Worm (Caenorhabditis elegans): ENCODE results near the gene C26F1.3.

The C26F1.3 gene

DNA sequence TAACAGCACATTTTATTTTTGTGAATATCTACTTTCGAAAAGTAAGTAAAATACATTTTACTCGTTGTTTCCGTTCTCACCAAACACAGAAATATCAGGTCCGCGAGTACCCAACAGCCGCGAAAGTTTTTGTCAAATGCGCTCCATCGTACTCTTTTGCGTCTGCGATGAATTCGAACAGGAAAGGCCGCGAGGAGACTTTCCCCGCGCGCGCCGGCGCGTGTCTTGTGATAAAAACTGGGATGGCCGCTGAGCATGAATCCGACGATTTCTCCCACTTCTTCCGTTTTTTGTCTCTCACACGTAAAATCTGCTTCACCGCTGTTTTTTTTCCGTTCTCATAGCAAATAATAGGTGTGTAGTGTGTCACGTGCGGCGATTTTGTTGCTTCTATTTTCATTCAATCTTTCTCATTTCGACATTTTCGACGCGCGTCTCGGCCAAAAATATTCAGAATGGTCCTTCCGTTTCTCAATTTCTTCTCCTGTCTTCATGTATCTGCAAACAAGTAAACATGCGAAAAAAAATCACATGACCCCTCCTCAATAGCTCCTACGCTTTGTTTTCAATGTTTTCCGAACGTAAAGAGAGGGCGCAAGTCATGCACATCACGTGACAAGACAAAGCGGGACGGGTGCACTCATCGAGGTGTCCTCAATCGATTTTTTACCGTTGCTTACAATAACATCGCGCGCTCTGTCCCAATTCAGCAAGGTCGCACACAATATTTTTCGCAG is 27.1 kb downstream of the C26F1.3 start, which contains the start of gene uvs-1 (continued):
- TF ChIP-seq F23B12.7 (tag; optimal IDR thresholded peaks at IDR 0.05; ENCODE audit: insufficient read depth) = no peak
- no peak for TF ChIP-seq cebp-2 (GFP tag; IDR thresholded peaks at IDR 0.05)
- TF ChIP-seq mxl-1 (tag; optimal IDR thresholded peaks at IDR 0.05) = no peak
- TF ChIP-seq xnd-1 (tag; optimal IDR thresholded peaks at IDR 0.05) = peak; percentile 58
- TF ChIP-seq ceh-91 (GFP tag; IDR thresholded peaks at IDR 0.05) = peak; percentile 71
- TF ChIP-seq akir-1 (GFP tag; optimal IDR thresholded peaks at IDR 0.05) = no peak
- TF ChIP-seq attf-5 (GFP tag; optimal IDR thresholded peaks at IDR 0.05) = peak; percentile 75
- no peak for TF ChIP-seq lin-40 (tag; optimal IDR thresholded peaks at IDR 0.05)
- TF ChIP-seq pha-4 (tag; optimal IDR thresholded peaks at IDR 0.05) = no peak
- no peak for TF ChIP-seq gei-17 (GFP tag; optimal IDR thresholded peaks at IDR 0.05)
- TF ChIP-seq B0336.3 (GFP tag; IDR thresholded peaks at IDR 0.05) = peak; percentile 49; the same call in 1 of the 2 replicates
- no peak for TF ChIP-seq B0035.1 (tag; optimal IDR thresholded peaks at IDR 0.05)
- TF ChIP-seq snpc-1.1 (tag; optimal IDR thresholded peaks at IDR 0.05; ENCODE audit: insufficient read depth) = no peak
- TF ChIP-seq pbrm-1 (GFP tag; IDR thresholded peaks at IDR 0.05) = 0 out of 2 replicates have a peak, but pooled peaks have one; percentile 42
- no peak for TF ChIP-seq dpff-1 (tag; optimal IDR thresholded peaks at IDR 0.05)
- no peak for TF ChIP-seq tlf-1 (GFP tag; optimal IDR thresholded peaks at IDR 0.05)
- peak; percentile 68 for TF ChIP-seq D2030.7 (GFP tag; IDR thresholded peaks at IDR 0.05)
- TF ChIP-seq sdz-38 (tag; optimal IDR thresholded peaks at IDR 0.05) = no peak
- TF ChIP-seq hmg-1.2 (GFP tag; IDR thresholded peaks at IDR 0.05) = peak; percentile 37
- TF ChIP-seq F39B2.1 (GFP tag; IDR thresholded peaks at IDR 0.05) = no peak
- no peak for TF ChIP-seq mel-28 (tag; optimal IDR thresholded peaks at IDR 0.05; ENCODE audit: borderline replicate concordance)
- peak in 1 of 3 experiments; percentile 38 for TF ChIP-seq lin-35 (GFP tag; optimal IDR thresholded peaks at IDR 0.05)
- TF ChIP-seq egl-44 (GFP tag; IDR thresholded peaks at IDR 0.05) = no peak
- TF ChIP-seq ztf-18 (tag; optimal IDR thresholded peaks at IDR 0.05) = peak; percentile 32
- no peak for TF ChIP-seq fkh-3 (tag; optimal IDR thresholded peaks at IDR 0.05)
- no peak for TF ChIP-seq F57A8.1 (GFP tag; optimal IDR thresholded peaks at IDR 0.05)
- peak; percentile 83 for TF ChIP-seq madf-8 (GFP tag; conservative IDR thresholded peaks at IDR 0.05)
- TF ChIP-seq lin-26 (GFP tag; IDR thresholded peaks at IDR 0.05) = 0 out of 2 replicates have a peak, but pooled peaks have one; percentile 7
- no peak for TF ChIP-seq nhr-90 (tag; optimal IDR thresholded peaks at IDR 0.05)
- no peak for TF ChIP-seq attf-3 (GFP tag; conservative IDR thresholded peaks at IDR 0.05)
- no peak for TF ChIP-seq aptf-2 (GFP tag; conservative IDR thresholded peaks at IDR 0.05)
- no peak for TF ChIP-seq C06A6.2 (GFP tag; conservative IDR thresholded peaks at IDR 0.05)
- TF ChIP-seq tbx-9 (tag; optimal IDR thresholded peaks at IDR 0.05; ENCODE audit: borderline replicate concordance) = no peak
- TF ChIP-seq F33H1.4 (GFP tag; IDR thresholded peaks at IDR 0.05) = peak; percentile 65
- no peak for TF ChIP-seq athp-1 (tag; optimal IDR thresholded peaks at IDR 0.05)
- no peak for TF ChIP-seq aptf-3 (GFP tag; IDR thresholded peaks at IDR 0.05)
- TF ChIP-seq lin-54 (GFP tag; optimal IDR thresholded peaks at IDR 0.05) = peak; percentile 23
- no peak for TF ChIP-seq snpc-1.3 (tag; optimal IDR thresholded peaks at IDR 0.05; ENCODE audit: insufficient read depth)
- TF ChIP-seq F37B4.10 (GFP tag; IDR thresholded peaks at IDR 0.05) = no peak
- no peak for TF ChIP-seq ZK185.1 (tag; optimal IDR thresholded peaks at IDR 0.05; ENCODE audit: poor library complexity, severe bottlenecking)
- no peak for TF ChIP-seq Y79H2A.3 (GFP tag; conservative IDR thresholded peaks at IDR 0.05)
- no peak for TF ChIP-seq F52B5.7 (tag; optimal IDR thresholded peaks at IDR 0.05)
- TF ChIP-seq cebp-1 (GFP tag; IDR thresholded peaks at IDR 0.05) = no peak
- TF ChIP-seq cebp-1 (tag; optimal IDR thresholded peaks at IDR 0.05) = peak; percentile 61
- TF ChIP-seq let-607 (tag; optimal IDR thresholded peaks at IDR 0.05) = no peak
- TF ChIP-seq C17E4.6 (GFP tag; IDR thresholded peaks at IDR 0.05) = 0 out of 2 replicates have a peak, but pooled peaks have one; percentile 28
- TF ChIP-seq ceh-79 (tag; optimal IDR thresholded peaks at IDR 0.05) = no peak

All from whole organism, young adult.